Worm (Caenorhabditis elegans): ENCODE measurements around the gene str-78.
"Not testable (repeated sequence)": the region's sequence is repeated elsewhere in the genome, so short reads cannot be mapped to it uniquely, and the experiment has no call there.

Gene str-78

ce11 chrIV:15147104-15147503 is at the start of gene str-78:
TSS of gene str-78 (minus strand) at chrIV:15147204.
- no peak for TF ChIP-seq nhr-232 (tag; optimal IDR thresholded peaks at IDR 0.05)
- TF ChIP-seq ceh-9 (tag; optimal IDR thresholded peaks at IDR 0.05) = no peak
- no peak for TF ChIP-seq pqm-1 (tag; optimal IDR thresholded peaks at IDR 0.05)
- no peak for TF ChIP-seq hlh-15 (tag; optimal IDR thresholded peaks at IDR 0.05)
- no peak for TF ChIP-seq Y22D7AL.16 (tag; optimal IDR thresholded peaks at IDR 0.05)

ce11 chrIV:15189450-15189849 is 42.4 kb upstream of the str-78 start:
- TF ChIP-seq unc-3 (GFP tag; conservative IDR thresholded peaks at IDR 0.05) = peak; percentile 62
- not testable (repeated sequence) for TF ChIP-seq unc-3 (tag; optimal IDR thresholded peaks at IDR 0.05)

- TF ChIP-seq ztf-16 (tag; optimal IDR thresholded peaks at IDR 0.05) (no peak), elt-2 (tag; optimal IDR thresholded peaks at IDR 0.05) (no peak), ceh-19 (GFP tag; optimal IDR thresholded peaks at IDR 0.05) (no peak), hlh-15 (tag; optimal IDR thresholded peaks at IDR 0.05) (no peak), madf-2 (tag; optimal IDR thresholded peaks at IDR 0.05) (no peak), C38D4.7 (GFP tag; optimal IDR thresholded peaks at IDR 0.05) (no peak), ttx-3 (tag; optimal IDR thresholded peaks at IDR 0.05) (no peak), eyg-1 (tag; optimal IDR thresholded peaks at IDR 0.05) (no peak), fkh-10 (GFP tag; optimal IDR thresholded peaks at IDR 0.05) (no peak), ceh-24 (tag; optimal IDR thresholded peaks at IDR 0.05) (no peak)
These were observed 40.6 kb upstream of the str-78 start for ce11 chrIV:15187517-15188181.

- TF ChIP-seq ceh-14 (tag; optimal IDR thresholded peaks at IDR 0.05) = no peak
- no peak for TF ChIP-seq pag-3 (tag; optimal IDR thresholded peaks at IDR 0.05; ENCODE audit: borderline replicate concordance)
- TF ChIP-seq lin-11 (tag; optimal IDR thresholded peaks at IDR 0.05) = no peak
- TF ChIP-seq pha-2 (tag; optimal IDR thresholded peaks at IDR 0.05) = no peak
- no peak for TF ChIP-seq nhr-11 (tag; optimal IDR thresholded peaks at IDR 0.05)
- no peak for TF ChIP-seq unc-55 (GFP tag; optimal IDR thresholded peaks at IDR 0.05)
- no peak for TF ChIP-seq hlh-15 (tag; optimal IDR thresholded peaks at IDR 0.05)
- no peak for TF ChIP-seq ceh-48 (tag; optimal IDR thresholded peaks at IDR 0.05)
- no peak for TF ChIP-seq ceh-45 (GFP tag; IDR thresholded peaks at IDR 0.05)
- TF ChIP-seq dve-1 (tag; optimal IDR thresholded peaks at IDR 0.05) = no peak
- TF ChIP-seq elt-2 (tag; optimal IDR thresholded peaks at IDR 0.05) = no peak
These were observed 32.6 kb upstream of the str-78 start, which contains the start of gene srd-23 for ce11 chrIV:15179615-15180014. TSS of gene srd-23 (plus strand) at chrIV:15179915.

ce11 chrIV:15175487-15176128 is 28.6 kb upstream of the str-78 start, which contains the start of gene Y40H7A.4:
TSS of gene Y40H7A.4 (minus strand) at chrIV:15175537.
- TF ChIP-seq pax-1 (tag; optimal IDR thresholded peaks at IDR 0.05) = no peak

ce11 chrIV:15168442-15168841 is 21.4 kb upstream of the str-78 start:
- TF ChIP-seq hlh-30 (tag; optimal IDR thresholded peaks at IDR 0.05; ENCODE audit: insufficient read depth) (no peak), ets-4 (tag; optimal IDR thresholded peaks at IDR 0.05) (no peak), gmeb-2 (tag; optimal IDR thresholded peaks at IDR 0.05) (no peak), ceh-30 (tag; optimal IDR thresholded peaks at IDR 0.05) (no peak), nhr-11 (tag; optimal IDR thresholded peaks at IDR 0.05) (no peak)
